Fruit fly (Drosophila melanogaster): ENCODE data around the gene CG31819.

DNA sequence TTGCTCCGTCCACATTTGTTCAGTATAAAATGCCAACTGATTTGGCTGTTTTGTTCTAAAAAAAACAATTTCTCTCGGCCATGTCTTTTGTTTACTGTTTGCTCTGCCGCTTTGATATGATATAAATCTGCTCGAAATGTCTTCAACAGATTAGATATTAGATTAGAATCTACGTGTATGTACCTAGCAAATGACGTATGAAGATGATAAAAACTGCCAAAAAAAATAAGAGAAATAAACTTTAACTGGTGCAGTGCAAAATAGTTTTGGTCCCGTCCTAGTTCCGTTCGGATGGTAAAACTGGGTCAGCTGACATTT is 44.8 kb downstream of the CG31819 start:
- TF ChIP-seq usp (GFP tag; optimal IDR thresholded peaks at IDR 0.05), result no peak
- TF ChIP-seq psq (optimal IDR thresholded peaks at IDR 0.05), result no peak
- TF ChIP-seq Dll (optimal IDR thresholded peaks at IDR 0.05), result no peak
- TF ChIP-seq pan (optimal IDR thresholded peaks at IDR 0.05), result no peak
- TF ChIP-seq CG8478 (optimal IDR thresholded peaks at IDR 0.05), result no peak

All from whole organism.